Worm (Caenorhabditis elegans) whole organism, L3 larva: ENCODE measurements around the gene F59A6.12.

ENCODE experiments used
- ZK546.5 ChIP-seq: sonication (generic microtip); optimal IDR thresholded peaks from 2 replicates; lab custom pipeline; 2017; ENCODE audit warnings: missing biosample characterization, missing genetic modification characterization
- aly-2 ChIP-seq: fragments of 150-350 bp; optimal IDR thresholded peaks from 2 replicates; lab custom pipeline; 2014; ENCODE audit warnings: missing biosample characterization, missing genetic modification characterization
- ama-1 ChIP-seq: fragments of 150-350 bp; optimal IDR thresholded peaks from 2 replicates; lab custom pipeline; 2018
- ceh-16 ChIP-seq: sonication (generic microtip); optimal IDR thresholded peaks from 2 replicates; lab custom pipeline; 2017; ENCODE audit warnings: missing biosample characterization, missing genetic modification characterization
- ceh-28 ChIP-seq: fragments of 150-350 bp; optimal IDR thresholded peaks from 2 replicates; lab custom pipeline; 2014; ENCODE audit warnings: missing biosample characterization, missing genetic modification reagents, missing genetic modification characterization
- ceh-82 ChIP-seq: fragments of 150-350 bp; optimal IDR thresholded peaks from 2 replicates; lab custom pipeline; 2014; ENCODE audit warnings: missing biosample characterization, missing genetic modification characterization
- ceh-9 ChIP-seq: sonication (generic microtip); optimal IDR thresholded peaks from 2 replicates; lab custom pipeline; 2018; ENCODE audit warnings: missing biosample characterization, missing genetic modification characterization
- daf-12 ChIP-seq: fragments of 150-350 bp; optimal IDR thresholded peaks from 2 replicates; lab custom pipeline; 2014; ENCODE audit warnings: missing biosample characterization, missing genetic modification reagents, missing genetic modification characterization
- egl-27 ChIP-seq: sonication (generic microtip); optimal IDR thresholded peaks from 4 replicates; lab custom pipeline; 2017; ENCODE audit warnings: missing biosample characterization, missing genetic modification reagents, missing genetic modification characterization
- elt-1 ChIP-seq: fragments of 150-350 bp; optimal IDR thresholded peaks from 2 replicates; lab custom pipeline; 2014; ENCODE audit warnings: missing biosample characterization, missing genetic modification characterization
- elt-2 ChIP-seq: sonication (generic microtip); optimal IDR thresholded peaks from 2 replicates; lab custom pipeline; 2016; ENCODE audit warnings: missing genetic modification reagents, mild to moderate bottlenecking, missing genetic modification characterization, missing compliant biosample characterization
- elt-3 ChIP-seq, 3 experiments: fragments of 150-350 bp in 1 of 3; sonication (generic microtip) in 2 of 3; optimal IDR thresholded peaks; 2 replicates in 2 of 3; 4 replicates in 1 of 3; lab custom pipeline; 2014 to 2017; ENCODE audit warnings: missing biosample characterization in 3 of 3, missing genetic modification characterization in 3 of 3
- eor-1 ChIP-seq, 2 experiments: fragments of 150-350 bp; optimal IDR thresholded peaks; 2 replicates each; lab custom pipeline; 2014 to 2018; ENCODE audit warnings: missing biosample characterization in 2 of 2, missing genetic modification characterization in 2 of 2
- fkh-10 ChIP-seq: sonication (generic microtip); optimal IDR thresholded peaks from 2 replicates; lab custom pipeline; 2017; ENCODE audit warnings: missing biosample characterization, missing genetic modification reagents, missing genetic modification characterization
- fkh-2 ChIP-seq: fragments of 150-350 bp; optimal IDR thresholded peaks from 2 replicates; lab custom pipeline; 2014; ENCODE audit warnings: missing biosample characterization, missing genetic modification reagents, missing genetic modification characterization
- fos-1 ChIP-seq: fragments of 150-350 bp; optimal IDR thresholded peaks from 2 replicates; lab custom pipeline; 2014; ENCODE audit warnings: missing biosample characterization, missing genetic modification characterization
- hmg-11 ChIP-seq: sonication (generic microtip); optimal IDR thresholded peaks from 2 replicates; lab custom pipeline; 2016; ENCODE audit warnings: missing genetic modification characterization, missing compliant biosample characterization
- jun-1 ChIP-seq: fragments of 150-350 bp; optimal IDR thresholded peaks from 2 replicates; lab custom pipeline; 2014; ENCODE audit warnings: missing biosample characterization, missing genetic modification reagents, missing genetic modification characterization
- lin-15B ChIP-seq: fragments of 150-350 bp; optimal IDR thresholded peaks from 2 replicates; lab custom pipeline; 2014; ENCODE audit warnings: missing biosample characterization, missing genetic modification characterization
- lin-39 ChIP-seq: fragments of 150-350 bp; optimal IDR thresholded peaks from 2 replicates; lab custom pipeline; 2018; ENCODE audit warnings: missing biosample characterization, missing genetic modification reagents, missing genetic modification characterization
- lsy-12 ChIP-seq: sonication (generic microtip); optimal IDR thresholded peaks from 2 replicates; lab custom pipeline; 2016; ENCODE audit warnings: mild to moderate bottlenecking, missing genetic modification characterization, missing compliant biosample characterization
- mdl-1 ChIP-seq: fragments of 150-350 bp; optimal IDR thresholded peaks from 2 replicates; lab custom pipeline; 2014; ENCODE audit warnings: missing biosample characterization, missing genetic modification characterization
- nfya-1 ChIP-seq: sonication (generic microtip); optimal IDR thresholded peaks from 2 replicates; lab custom pipeline; 2017; ENCODE audit warnings: missing genetic modification characterization, mild to moderate bottlenecking, missing compliant biosample characterization, antibody characterized with exemption, moderate library complexity; ENCODE audit not compliant: insufficient read depth
- nhr-11 ChIP-seq: fragments of 150-350 bp; optimal IDR thresholded peaks from 2 replicates; lab custom pipeline; 2014; ENCODE audit warnings: missing biosample characterization, missing genetic modification characterization
- nhr-12 ChIP-seq: fragments of 150-350 bp; optimal IDR thresholded peaks from 2 replicates; lab custom pipeline; 2014; ENCODE audit warnings: missing biosample characterization, missing genetic modification characterization
- nhr-23 ChIP-seq: fragments of 150-350 bp; optimal IDR thresholded peaks from 2 replicates; lab custom pipeline; 2014; ENCODE audit warnings: missing biosample characterization, missing genetic modification reagents, missing genetic modification characterization
- nhr-237 ChIP-seq: fragments of 150-350 bp; optimal IDR thresholded peaks from 2 replicates; lab custom pipeline; 2014; ENCODE audit warnings: missing biosample characterization, missing genetic modification characterization
- nhr-25 ChIP-seq: sonication (generic microtip); optimal IDR thresholded peaks from 2 replicates; lab custom pipeline; 2017; ENCODE audit warnings: missing biosample characterization, missing genetic modification characterization
- nhr-28 ChIP-seq: fragments of 150-350 bp; optimal IDR thresholded peaks from 2 replicates; lab custom pipeline; 2014; ENCODE audit warnings: missing biosample characterization, missing genetic modification characterization
- nhr-43 ChIP-seq: sonication (generic microtip); optimal IDR thresholded peaks from 2 replicates; lab custom pipeline; 2016; ENCODE audit warnings: mild to moderate bottlenecking, missing genetic modification characterization, missing compliant biosample characterization; ENCODE audit not compliant: poor library complexity, severe bottlenecking
- nhr-67 ChIP-seq: fragments of 150-350 bp; optimal IDR thresholded peaks from 2 replicates; lab custom pipeline; 2014; ENCODE audit warnings: missing biosample characterization, missing genetic modification characterization
- nhr-76 ChIP-seq: fragments of 150-350 bp; sonication (generic microtip); optimal IDR thresholded peaks from 5 replicates; lab custom pipeline; 2014; ENCODE audit warnings: missing biosample characterization, missing genetic modification characterization
- nhr-77 ChIP-seq: fragments of 150-350 bp; optimal IDR thresholded peaks from 2 replicates; lab custom pipeline; 2014; ENCODE audit warnings: missing biosample characterization, missing genetic modification characterization
- pha-4 ChIP-seq: fragments of 150-350 bp; optimal IDR thresholded peaks from 2 replicates; lab custom pipeline; 2014; ENCODE audit warnings: missing biosample characterization, missing genetic modification reagents, missing genetic modification characterization
- pqm-1 ChIP-seq: fragments of 150-350 bp; optimal IDR thresholded peaks from 2 replicates; lab custom pipeline; 2017; ENCODE audit warnings: missing biosample characterization, missing genetic modification characterization, inconsistent platforms
- sea-2 ChIP-seq: fragments of 150-350 bp; sonication (generic microtip); optimal IDR thresholded peaks from 4 replicates; lab custom pipeline; 2014; ENCODE audit warnings: missing biosample characterization, missing genetic modification reagents, missing genetic modification characterization
- skn-1 ChIP-seq: fragments of 150-350 bp; optimal IDR thresholded peaks from 2 replicates; lab custom pipeline; 2014; ENCODE audit warnings: missing biosample characterization, missing genetic modification characterization
- snpc-4 ChIP-seq: fragments of 150-350 bp; optimal IDR thresholded peaks from 2 replicates; lab custom pipeline; 2014; ENCODE audit warnings: missing biosample characterization, missing genetic modification characterization
- tbx-2 ChIP-seq: sonication (generic microtip); optimal IDR thresholded peaks from 2 replicates; lab custom pipeline; 2016; ENCODE audit warnings: mild to moderate bottlenecking, missing genetic modification characterization, missing compliant biosample characterization
- unc-39 ChIP-seq: sonication (generic microtip); optimal IDR thresholded peaks from 4 replicates; lab custom pipeline; 2017; ENCODE audit warnings: missing biosample characterization, missing genetic modification characterization
- unc-62 ChIP-seq: fragments of 150-350 bp; sonication (generic microtip); optimal IDR thresholded peaks from 4 replicates; lab custom pipeline; 2014; ENCODE audit warnings: missing biosample characterization, missing genetic modification reagents, missing genetic modification characterization
- zag-1 ChIP-seq: fragments of 150-350 bp; optimal IDR thresholded peaks from 2 replicates; lab custom pipeline; 2014; ENCODE audit warnings: missing biosample characterization, missing genetic modification characterization
- ztf-11 ChIP-seq: fragments of 150-350 bp; optimal IDR thresholded peaks from 2 replicates; lab custom pipeline; 2014; ENCODE audit warnings: missing biosample characterization, missing genetic modification characterization
- ztf-4 ChIP-seq: fragments of 150-350 bp; optimal IDR thresholded peaks from 2 replicates; lab custom pipeline; 2014; ENCODE audit warnings: missing biosample characterization, missing genetic modification characterization

Gene F59A6.12

ce11 chrII:5011978-5012377 is at the start of gene F59A6.12:
F59A6.12 (minus strand) TSS chrII:5012078.
- TF ChIP-seq lsy-12, result no peak
- no peak for TF ChIP-seq ceh-82
- TF ChIP-seq nhr-43, result no peak
- no peak for TF ChIP-seq nhr-11
- TF ChIP-seq zag-1 (tag; lab: Kevin White, UChicago), result no peak
- TF ChIP-seq ceh-16, result no peak
- no peak for TF ChIP-seq ceh-28 (tag; lab: Kevin White, UChicago)
- TF ChIP-seq snpc-4 (tag; lab: Kevin White, UChicago), result no peak
- TF ChIP-seq hmg-11, result no peak
- TF ChIP-seq fos-1 (tag; lab: Kevin White, UChicago), result no peak
- no peak for TF ChIP-seq ama-1
- TF ChIP-seq fkh-10 (GFP tag; lab: Kevin White, UChicago), result no peak

DNA sequence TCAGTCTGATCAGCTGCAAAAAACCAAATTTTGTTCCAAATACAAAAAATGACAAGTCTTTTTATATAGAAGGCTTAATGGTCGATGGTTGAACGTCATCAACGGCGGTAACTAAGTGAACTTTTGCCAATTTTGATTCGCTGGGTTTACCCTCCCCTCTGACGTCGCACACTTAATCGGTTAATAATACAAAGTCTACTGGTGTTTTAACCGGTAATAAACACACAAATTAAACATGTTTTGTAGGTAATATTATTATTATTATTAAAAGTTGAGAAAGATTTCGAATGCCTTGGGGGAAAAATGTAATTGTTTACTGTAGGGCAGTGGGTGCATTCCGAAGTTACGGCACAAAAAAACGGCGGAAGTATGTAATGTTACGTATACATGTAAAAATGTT is 48.8 kb upstream of the F59A6.12 start, which contains the start of gene pho-12:
pho-12 (minus strand) TSS at position 101 of the 400 bp plus-strand sequence.
- TF ChIP-seq skn-1 (tag; lab: Kevin White, UChicago), result no peak
- no peak for TF ChIP-seq nfya-1
- TF ChIP-seq zag-1 (tag; lab: Kevin White, UChicago), result no peak
- no peak for TF ChIP-seq ZK546.5 (tag; lab: Kevin White, UChicago)
- TF ChIP-seq nhr-77 (tag; lab: Kevin White, UChicago), result no peak
- no peak for TF ChIP-seq elt-2
- no peak for TF ChIP-seq nhr-11
- no peak for TF ChIP-seq pha-4 (tag; lab: Kevin White, UChicago)
- no peak for TF ChIP-seq lin-39 (tag; lab: Kevin White, UChicago)
- TF ChIP-seq jun-1 (tag; lab: Kevin White, UChicago), result no peak
- no peak for TF ChIP-seq unc-39 (tag; lab: Kevin White, UChicago)
- TF ChIP-seq ztf-11 (tag; lab: Kevin White, UChicago), result no peak
- TF ChIP-seq lin-15B, result no peak

DNA sequence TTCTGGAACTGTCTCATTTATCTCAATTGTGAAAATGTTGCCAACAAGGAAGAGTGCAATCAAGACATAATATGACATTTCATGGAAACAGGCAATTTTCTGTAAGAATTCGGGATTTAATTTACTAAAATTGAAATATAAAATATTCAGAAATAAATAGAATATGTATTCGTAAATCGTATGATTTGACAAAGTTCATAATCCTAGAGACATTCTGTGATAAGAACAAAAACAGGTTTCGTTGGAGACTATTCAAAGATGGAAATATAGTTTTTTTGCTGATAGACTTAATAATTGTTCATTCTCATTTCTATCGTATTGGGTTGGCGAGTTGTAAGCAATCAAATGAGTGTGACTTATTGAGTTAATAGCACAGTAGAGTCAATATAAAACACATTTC is 46.2 kb upstream of the F59A6.12 start, which contains the start of gene C27A2.12:
C27A2.12 (minus strand) TSS at position 101 of the 400 bp plus-strand sequence.
- TF ChIP-seq egl-27 (tag; lab: Kevin White, UChicago) (no peak), ztf-4 (tag; lab: Kevin White, UChicago) (no peak), unc-62 (no peak), unc-39 (tag; lab: Kevin White, UChicago) (no peak), nhr-76 (tag; lab: Kevin White, UChicago) (no peak), sea-2 (GFP tag; lab: Kevin White, UChicago) (no peak), nhr-11 (no peak), skn-1 (tag; lab: Kevin White, UChicago) (no peak), nhr-43 (no peak), snpc-4 (tag; lab: Kevin White, UChicago) (no peak), daf-12 (tag; lab: Kevin White, UChicago) (no peak)
- TF ChIP-seq, all 47 proteins: peak for 0

- TF ChIP-seq ceh-9 (tag; lab: Kevin White, UChicago) (no peak), elt-2 (peak; percentile 90), tbx-2 (tag; lab: Kevin White, UChicago) (peak; percentile 51), nhr-77 (tag; lab: Kevin White, UChicago) (no peak), hmg-11 (peak; percentile 67), lin-15B (peak; percentile 37), fkh-10 (GFP tag; lab: Kevin White, UChicago) (no peak), nhr-76 (tag; lab: Kevin White, UChicago) (no peak), aly-2 (tag; lab: Kevin White, UChicago) (no peak), pqm-1 (peak; percentile 9), daf-12 (tag; lab: Kevin White, UChicago) (no peak), ceh-16 (no peak), sea-2 (GFP tag; lab: Kevin White, UChicago) (no peak), nhr-11 (no peak), elt-1 (tag; lab: Kevin White, UChicago) (no peak), lsy-12 (peak; percentile 71), elt-3 (tag; optimal IDR thresholded peaks at IDR 0.05; lab: Kevin White, UChicago) (no peak), unc-39 (tag; lab: Kevin White, UChicago) (no peak), fkh-2 (tag; lab: Kevin White, UChicago) (no peak), mdl-1 (no peak), zag-1 (tag; lab: Kevin White, UChicago) (no peak), ztf-11 (tag; lab: Kevin White, UChicago) (no peak), nhr-25 (tag; lab: Kevin White, UChicago) (peak; percentile 79), nhr-67 (tag; lab: Kevin White, UChicago) (no peak), nhr-23 (peak; percentile 46), ztf-4 (tag; lab: Kevin White, UChicago) (no peak), nhr-28 (no peak), skn-1 (tag; lab: Kevin White, UChicago) (no peak), nhr-237 (tag; lab: Kevin White, UChicago) (no peak), pha-4 (tag; lab: Kevin White, UChicago) (peak; percentile 73), ama-1 (no peak), ceh-28 (tag; lab: Kevin White, UChicago) (no peak), jun-1 (tag; lab: Kevin White, UChicago) (peak; percentile 9), lin-39 (tag; lab: Kevin White, UChicago) (peak; percentile 21), egl-27 (tag; lab: Kevin White, UChicago) (no peak), nhr-12 (tag; lab: Kevin White, UChicago) (no peak), eor-1 (tag; optimal IDR thresholded peaks at IDR 0.05; lab: Kevin White, UChicago) (no peak), nfya-1 (peak; percentile 43), unc-62 (no peak)
Measured at ce11 chrII:5057315-5057714, 45.4 kb upstream of the F59A6.12 start.
